Worm (Caenorhabditis elegans): ENCODE results near the gene math-34.
"Not testable (repeated sequence)": the region's sequence is repeated elsewhere in the genome, so short reads cannot be mapped to it uniquely, and the experiment has no call there.

math-34 gene

DNA sequence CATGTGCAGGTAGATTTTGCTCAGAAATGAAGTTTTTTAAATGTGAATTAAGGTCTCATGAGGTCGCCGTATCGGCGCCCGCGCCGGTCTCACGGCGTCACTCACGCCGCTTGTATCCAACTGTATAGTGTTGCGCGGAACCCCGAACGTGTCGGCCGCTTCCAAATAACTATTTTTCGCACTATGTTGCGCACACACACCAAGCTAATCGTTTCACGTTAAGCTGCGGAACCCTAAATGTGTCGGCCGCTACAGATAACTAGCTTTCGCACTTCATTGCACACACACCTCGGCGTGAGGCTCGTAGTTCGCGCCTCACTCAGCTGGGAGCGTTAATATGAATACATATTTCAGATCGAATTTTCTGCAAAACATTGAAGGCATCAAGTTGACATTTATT, 18.2 kb downstream of the math-34 start:
- TF ChIP-seq lsy-2 (tag; optimal IDR thresholded peaks at IDR 0.05) = no peak
- no peak for TF ChIP-seq efl-1 (optimal IDR thresholded peaks at IDR 0.05)
- TF ChIP-seq efl-1 (GFP tag; optimal IDR thresholded peaks at IDR 0.05 in 1 of 2) = peak in 1 of 2 experiments; percentile 34

DNA sequence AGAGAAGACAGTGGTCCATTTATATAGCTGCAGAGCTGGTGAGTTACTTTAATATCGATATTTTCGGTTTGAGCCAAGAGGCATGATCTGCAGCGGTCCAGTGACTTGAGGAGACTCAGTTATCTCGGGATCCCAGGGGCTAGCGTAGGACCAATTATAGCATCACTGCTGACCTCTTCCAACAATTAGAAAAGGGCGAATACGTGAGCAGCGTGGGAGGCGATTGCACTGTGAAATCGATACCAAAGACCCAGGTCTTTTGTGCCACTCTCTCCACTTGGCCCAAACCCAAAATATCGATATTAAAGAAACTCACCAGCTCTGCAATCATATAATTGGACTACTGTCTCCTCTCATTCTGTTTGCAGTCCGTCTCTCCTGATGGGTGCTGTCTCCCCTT, 21.1 kb downstream of the math-34 start, which contains the start of gene fbxb-40:
Gene fbxb-40, minus strand, starts transcription at position 101 of the 400 bp plus-strand sequence.
- TF ChIP-seq aha-1 (tag; optimal IDR thresholded peaks at IDR 0.05) (no peak), egl-13 (tag; optimal IDR thresholded peaks at IDR 0.05) (no peak), ztf-4 (tag; optimal IDR thresholded peaks at IDR 0.05) (no peak), efl-3 (GFP tag; optimal IDR thresholded peaks at IDR 0.05) (no peak), nhr-237 (tag; optimal IDR thresholded peaks at IDR 0.05) (no peak), pax-3 (tag; optimal IDR thresholded peaks at IDR 0.05) (no peak), rnt-1 (tag; optimal IDR thresholded peaks at IDR 0.05) (no peak), mef-2 (tag; optimal IDR thresholded peaks at IDR 0.05) (no peak), swsn-7 (tag; optimal IDR thresholded peaks at IDR 0.05) (no peak), unc-98 (GFP tag; IDR thresholded peaks at IDR 0.05) (no peak), efl-1 (optimal IDR thresholded peaks at IDR 0.05) (no peak), efl-1 (GFP tag; optimal IDR thresholded peaks at IDR 0.05 in 1 of 2) (no peak), fkh-4 (tag; optimal IDR thresholded peaks at IDR 0.05; ENCODE audit: borderline replicate concordance) (no peak), nhr-76 (tag; optimal IDR thresholded peaks at IDR 0.05) (no peak), egl-27 (tag; optimal IDR thresholded peaks at IDR 0.05) (no peak), nhr-71 (tag; optimal IDR thresholded peaks at IDR 0.05) (no peak)

DNA sequence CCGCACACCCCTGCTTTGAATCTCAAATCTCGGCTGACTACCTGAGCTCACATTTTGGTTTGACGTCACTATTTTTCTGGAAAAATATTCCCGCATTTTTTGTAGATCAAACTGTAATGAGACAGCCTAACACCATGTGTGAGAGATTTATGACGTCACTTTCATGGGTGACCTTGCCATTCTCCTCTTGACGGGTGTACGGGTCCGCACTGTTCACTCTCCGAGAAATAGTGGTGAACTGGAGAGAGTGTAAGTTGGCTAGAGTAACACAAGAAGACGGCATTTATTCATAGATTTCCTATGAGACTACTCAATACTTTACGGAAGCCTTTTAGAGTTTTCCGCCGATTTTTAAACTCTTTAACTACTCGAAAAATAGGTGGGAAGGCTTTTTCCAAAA, 26.0 kb downstream of the math-34 start, which contains the start of gene K02E7.7:
Gene K02E7.7, plus strand, starts transcription at position 301 of the 400 bp plus-strand sequence.
- TF ChIP-seq mef-2 (tag; optimal IDR thresholded peaks at IDR 0.05); efl-1 (optimal IDR thresholded peaks at IDR 0.05); efl-1 (GFP tag; optimal IDR thresholded peaks at IDR 0.05 in 1 of 2); nhr-77 (tag; optimal IDR thresholded peaks at IDR 0.05): not testable (repeated sequence)

DNA sequence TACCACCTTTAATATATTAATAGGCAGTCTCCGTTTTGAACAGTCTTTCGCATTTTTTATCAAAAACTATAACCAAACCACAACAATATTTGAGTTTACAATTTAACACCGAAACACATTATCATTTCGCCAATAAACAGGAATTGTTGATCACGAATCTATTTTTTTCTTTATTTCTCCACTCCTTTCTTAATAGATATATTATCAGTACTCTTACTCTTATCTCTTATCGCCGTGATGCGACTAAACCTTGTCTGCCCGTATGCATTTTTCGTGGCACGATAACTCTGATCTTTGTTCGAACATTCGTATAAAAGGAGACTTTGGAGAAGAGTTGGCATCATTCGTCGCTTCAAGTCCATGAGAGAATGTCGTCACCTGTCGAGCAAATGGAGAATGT, 28.1 kb downstream of the math-34 start:
- TF ChIP-seq tbx-2 (tag; optimal IDR thresholded peaks at IDR 0.05) (no peak), ets-5 (GFP tag; IDR thresholded peaks at IDR 0.05) (no peak), dpl-1 (GFP tag; optimal IDR thresholded peaks at IDR 0.05) (no peak), nhr-237 (tag; optimal IDR thresholded peaks at IDR 0.05) (no peak), nhr-12 (tag; optimal IDR thresholded peaks at IDR 0.05) (no peak), pqm-1 (tag; optimal IDR thresholded peaks at IDR 0.05) (peak; percentile 2), rnt-1 (tag; optimal IDR thresholded peaks at IDR 0.05) (no peak), nhr-77 (tag; optimal IDR thresholded peaks at IDR 0.05) (no peak), xbp-1 (tag; optimal IDR thresholded peaks at IDR 0.05) (no peak), elt-2 (tag; optimal IDR thresholded peaks at IDR 0.05) (peak; percentile 99), nhr-76 (tag; optimal IDR thresholded peaks at IDR 0.05) (no peak), F16B12.6 (tag; optimal IDR thresholded peaks at IDR 0.05) (no peak), grh-1 (GFP tag; IDR thresholded peaks at IDR 0.05) (no peak), ceh-90 (tag; optimal IDR thresholded peaks at IDR 0.05) (no peak), zip-4 (GFP tag; optimal IDR thresholded peaks at IDR 0.05) (no peak), jun-1 (tag; optimal IDR thresholded peaks at IDR 0.05) (no peak), ztf-4 (tag; optimal IDR thresholded peaks at IDR 0.05) (no peak), mep-1 (tag; optimal IDR thresholded peaks at IDR 0.05) (no peak), efl-3 (GFP tag; optimal IDR thresholded peaks at IDR 0.05) (no peak), C04F5.9 (tag; optimal IDR thresholded peaks at IDR 0.05) (no peak), unc-98 (GFP tag; IDR thresholded peaks at IDR 0.05) (no peak), mab-9 (GFP tag; IDR thresholded peaks at IDR 0.05) (no peak), zag-1 (tag; optimal IDR thresholded peaks at IDR 0.05) (no peak), elt-3 (tag; optimal IDR thresholded peaks at IDR 0.05) (peak in 5 of 6 experiments; percentile 9 to 71 (median 41)), lin-39 (tag; optimal IDR thresholded peaks at IDR 0.05) (no peak), dsc-1 (tag; optimal IDR thresholded peaks at IDR 0.05) (no peak), ztf-11 (tag; optimal IDR thresholded peaks at IDR 0.05) (no peak), lin-13 (GFP tag; optimal IDR thresholded peaks at IDR 0.05) (no peak), nhr-84 (tag; optimal IDR thresholded peaks at IDR 0.05) (no peak), aly-2 (tag; optimal IDR thresholded peaks at IDR 0.05) (no peak), hlh-4 (tag; optimal IDR thresholded peaks at IDR 0.05) (no peak), ceh-88 (GFP tag; IDR thresholded peaks at IDR 0.05) (no peak), fkh-4 (tag; optimal IDR thresholded peaks at IDR 0.05; ENCODE audit: borderline replicate concordance) (no peak), snu-23 (GFP tag; optimal IDR thresholded peaks at IDR 0.05) (no peak), ama-1 (optimal IDR thresholded peaks at IDR 0.05) (no peak), isw-1 (GFP tag; IDR thresholded peaks at IDR 0.05) (no peak), unc-62 (GFP tag; optimal IDR thresholded peaks at IDR 0.05) (no peak)

All from whole organism, L1 larva.